Fruit fly (Drosophila melanogaster) whole organism, prepupa: ENCODE data around the gene CG14210.
A peak's percentile ranks its signal among the peaks of the same experiment; 100 is the strongest.

Experiments used
- Blimp-1 ChIP-seq: fragments of 200-800 bp; sonication (Bioruptor generic); optimal IDR thresholded peaks from 3 replicates; lab custom pipeline; 2017; ENCODE audit warnings: missing biosample characterization, missing genetic modification characterization, mild to moderate bottlenecking, moderate library complexity, missing genetic modification reagents
- CG10631 ChIP-seq: fragments of 200-800 bp; sonication (Bioruptor generic); optimal IDR thresholded peaks from 2 replicates; lab custom pipeline; 2016; ENCODE audit warnings: missing biosample characterization, missing genetic modification characterization
- CG10669 ChIP-seq: fragments of 200-800 bp; sonication (Bioruptor generic); optimal IDR thresholded peaks from 3 replicates; lab custom pipeline; 2018; ENCODE audit warnings: missing biosample characterization, mild to moderate bottlenecking, missing genetic modification characterization, moderate library complexity
- CG11762 ChIP-seq: fragments of 200-800 bp; sonication (Bioruptor generic); optimal IDR thresholded peaks from 3 replicates; lab custom pipeline; 2016; ENCODE audit warnings: missing biosample characterization, missing genetic modification characterization; ENCODE audit not compliant: insufficient read depth
- CG11902 ChIP-seq: fragments of 200-800 bp; sonication (Bioruptor generic); optimal IDR thresholded peaks from 3 replicates; lab custom pipeline; 2016; ENCODE audit warnings: missing biosample characterization, missing genetic modification characterization
- CG15336 ChIP-seq: fragments of 200-800 bp; sonication (Bioruptor generic); IDR thresholded peaks from 2 replicates; pipeline ENCODE4 v1.3.6; 2022; ENCODE audit warnings: missing biosample characterization, missing genetic modification characterization
- CG16779 ChIP-seq: fragments of 200-800 bp; sonication (Bioruptor generic); optimal IDR thresholded peaks from 3 replicates; lab custom pipeline; 2017; ENCODE audit warnings: missing biosample characterization, mild to moderate bottlenecking, missing genetic modification characterization
- CG3032 ChIP-seq: fragments of 200-800 bp; optimal IDR thresholded peaks from 2 replicates; lab custom pipeline; 2019; ENCODE audit warnings: missing biosample characterization, mild to moderate bottlenecking, missing genetic modification characterization, moderate library complexity
- CG32006 ChIP-seq: fragments of 200-800 bp; sonication (Bioruptor generic); optimal IDR thresholded peaks from 3 replicates; lab custom pipeline; 2017; ENCODE audit warnings: missing biosample characterization, mild to moderate bottlenecking, missing genetic modification characterization
- CG4318 ChIP-seq: fragments of 200-800 bp; sonication (Bioruptor generic); optimal IDR thresholded peaks from 3 replicates; lab custom pipeline; 2017; ENCODE audit warnings: missing biosample characterization, mild to moderate bottlenecking, missing genetic modification characterization
- CG6792 ChIP-seq: fragments of 200-800 bp; sonication (Bioruptor generic); optimal IDR thresholded peaks from 3 replicates; lab custom pipeline; 2016; ENCODE audit warnings: missing biosample characterization, missing genetic modification characterization
- CG6808 ChIP-seq: fragments of 200-800 bp; sonication (Bioruptor generic); optimal IDR thresholded peaks from 3 replicates; lab custom pipeline; 2017; ENCODE audit warnings: missing biosample characterization, missing genetic modification characterization, mild to moderate bottlenecking, moderate library complexity, missing genetic modification reagents
- CG6854 ChIP-seq: fragments of 200-800 bp; sonication (Bioruptor generic); optimal IDR thresholded peaks from 2 replicates; lab custom pipeline; 2017; ENCODE audit warnings: missing biosample characterization, mild to moderate bottlenecking, missing genetic modification characterization
- CG8319 ChIP-seq: fragments of 200-800 bp; sonication (Bioruptor generic); optimal IDR thresholded peaks from 3 replicates; lab custom pipeline; 2016; ENCODE audit warnings: missing biosample characterization, missing genetic modification characterization
- CG8632 ChIP-seq: fragments of 200-800 bp; sonication (Bioruptor generic); optimal IDR thresholded peaks from 3 replicates; lab custom pipeline; 2016; ENCODE audit warnings: missing biosample characterization, missing genetic modification characterization
- CG9139 ChIP-seq: fragments of 200-800 bp; sonication (Bioruptor generic); optimal IDR thresholded peaks from 3 replicates; lab custom pipeline; 2017; ENCODE audit warnings: missing biosample characterization, mild to moderate bottlenecking, missing genetic modification characterization
- Eip75B ChIP-seq: fragments of 200-800 bp; sonication (Bioruptor generic); optimal IDR thresholded peaks from 3 replicates; lab custom pipeline; 2016; ENCODE audit warnings: missing biosample characterization, missing genetic modification characterization
- Eip78C ChIP-seq: fragments of 200-800 bp; sonication (Bioruptor generic); peaks from one replicate; lab custom pipeline; 2016; ENCODE audit warnings: missing biosample characterization, missing genetic modification characterization
- Eip93F ChIP-seq: fragments of 200-800 bp; sonication (Bioruptor generic); optimal IDR thresholded peaks from 2 replicates; lab custom pipeline; 2016; ENCODE audit warnings: missing biosample characterization, mild to moderate bottlenecking, missing genetic modification characterization
- Ets96B ChIP-seq: fragments of 200-800 bp; optimal IDR thresholded peaks from 2 replicates; lab custom pipeline; 2019; ENCODE audit warnings: missing biosample characterization, mild to moderate bottlenecking, missing genetic modification characterization, moderate library complexity
- Hr4 ChIP-seq: fragments of 200-800 bp; sonication (Bioruptor generic); optimal IDR thresholded peaks from 3 replicates; lab custom pipeline; 2016; ENCODE audit warnings: missing biosample characterization, missing genetic modification characterization
- Lpt ChIP-seq: fragments of 200-800 bp; sonication (Bioruptor generic); optimal IDR thresholded peaks from 3 replicates; lab custom pipeline; 2016; ENCODE audit warnings: missing biosample characterization, missing genetic modification characterization
- Met ChIP-seq: fragments of 200-800 bp; sonication (Bioruptor generic); optimal IDR thresholded peaks from 3 replicates; lab custom pipeline; 2016; ENCODE audit warnings: missing biosample characterization, missing genetic modification characterization
- OdsH ChIP-seq: fragments of 200-800 bp; sonication (Bioruptor generic); optimal IDR thresholded peaks from 3 replicates; lab custom pipeline; 2016; ENCODE audit warnings: missing biosample characterization, missing genetic modification characterization
- Smox ChIP-seq: fragments of 200-800 bp; sonication (Bioruptor generic); optimal IDR thresholded peaks from 3 replicates; lab custom pipeline; 2016; ENCODE audit warnings: missing biosample characterization, missing genetic modification characterization
- Sox102F ChIP-seq: fragments of 200-800 bp; sonication (Bioruptor generic); optimal IDR thresholded peaks from 2 replicates; lab custom pipeline; 2016; ENCODE audit warnings: missing biosample characterization, mild to moderate bottlenecking, missing genetic modification characterization
- Sox14 ChIP-seq: fragments of 200-800 bp; sonication (Bioruptor generic); optimal IDR thresholded peaks from 3 replicates; lab custom pipeline; 2016; ENCODE audit warnings: missing biosample characterization, missing genetic modification characterization
- acj6 ChIP-seq: fragments of 200-800 bp; sonication (Bioruptor generic); optimal IDR thresholded peaks from 3 replicates; lab custom pipeline; 2016; ENCODE audit warnings: missing biosample characterization, missing genetic modification characterization
- cyc ChIP-seq: fragments of 200-800 bp; sonication (Bioruptor generic); optimal IDR thresholded peaks from 3 replicates; lab custom pipeline; 2016; ENCODE audit warnings: missing biosample characterization, missing genetic modification characterization
- dac ChIP-seq: fragments of 200-800 bp; sonication (Bioruptor generic); optimal IDR thresholded peaks from 2 replicates; lab custom pipeline; 2017; ENCODE audit warnings: missing biosample characterization, mild to moderate bottlenecking, missing genetic modification characterization
- dsx ChIP-seq: fragments of 200-800 bp; optimal IDR thresholded peaks from 3 replicates; lab custom pipeline; 2019; ENCODE audit warnings: missing biosample characterization, mild to moderate bottlenecking, missing genetic modification characterization, moderate library complexity; ENCODE audit not compliant: poor library complexity, severe bottlenecking
- esn ChIP-seq: fragments of 200-800 bp; sonication (Bioruptor generic); optimal IDR thresholded peaks from 2 replicates; lab custom pipeline; 2016; ENCODE audit warnings: missing biosample characterization, mild to moderate bottlenecking, missing genetic modification characterization, moderate library complexity
- fd59A ChIP-seq: fragments of 200-800 bp; sonication (Bioruptor generic); optimal IDR thresholded peaks from 2 replicates; lab custom pipeline; 2017; ENCODE audit warnings: missing biosample characterization, mild to moderate bottlenecking, missing genetic modification characterization, missing genetic modification reagents
- fd85E ChIP-seq: fragments of 200-800 bp; sonication (Bioruptor generic); optimal IDR thresholded peaks from 3 replicates; lab custom pipeline; 2016; ENCODE audit warnings: missing biosample characterization, missing genetic modification characterization
- net ChIP-seq: fragments of 200-800 bp; sonication (Bioruptor generic); optimal IDR thresholded peaks from 3 replicates; lab custom pipeline; 2016; ENCODE audit warnings: missing biosample characterization, missing genetic modification characterization
- salr ChIP-seq, 2 experiments: fragments of 200-800 bp; sonication (Bioruptor generic); optimal IDR thresholded peaks; 3 replicates each; lab custom pipeline; 2016 to 2018; ENCODE audit warnings: missing biosample characterization in 2 of 2, missing genetic modification characterization in 2 of 2, mild to moderate bottlenecking in 1 of 2
- spab ChIP-seq: fragments of 200-800 bp; sonication (Bioruptor generic); optimal IDR thresholded peaks from 2 replicates; lab custom pipeline; 2017; ENCODE audit warnings: missing biosample characterization, mild to moderate bottlenecking, missing genetic modification characterization, missing genetic modification reagents
- svp ChIP-seq: fragments of 200-800 bp; sonication (Bioruptor generic); peaks from one replicate; lab custom pipeline; 2016; ENCODE audit warnings: missing biosample characterization, missing genetic modification characterization

CG14210 gene

DNA sequence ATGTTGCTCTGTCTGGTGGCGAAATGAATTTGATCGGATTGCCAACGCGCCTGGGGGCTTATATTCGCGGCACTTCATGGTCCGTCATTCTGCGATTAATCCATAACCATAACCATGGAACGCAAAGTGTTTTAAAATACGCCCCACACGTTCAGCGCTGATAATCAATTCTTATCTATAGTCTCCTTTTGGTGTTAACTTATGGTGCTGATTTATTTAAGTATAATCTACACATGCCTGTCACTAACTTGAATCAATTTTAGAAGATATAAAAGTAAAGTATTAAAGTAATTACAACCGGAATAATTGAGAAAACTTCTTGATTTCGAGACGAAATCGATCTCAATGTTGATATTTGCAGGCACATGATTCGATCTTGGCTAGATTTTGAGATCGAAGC, 25.9 kb upstream of the CG14210 start, which contains the start of gene CG14219:
CG14219 (minus strand) TSS at position 101 of the 400 bp plus-strand sequence.
- TF ChIP-seq Ets96B (tag; lab: Kevin White, UChicago) = no peak
- TF ChIP-seq salr (GFP tag; optimal IDR thresholded peaks at IDR 0.05; lab: Kevin White, UChicago) = no peak
- TF ChIP-seq CG32006 (GFP tag; lab: Kevin White, UChicago) = no peak
- TF ChIP-seq CG9139 (GFP tag; lab: Kevin White, UChicago) = no peak

DNA sequence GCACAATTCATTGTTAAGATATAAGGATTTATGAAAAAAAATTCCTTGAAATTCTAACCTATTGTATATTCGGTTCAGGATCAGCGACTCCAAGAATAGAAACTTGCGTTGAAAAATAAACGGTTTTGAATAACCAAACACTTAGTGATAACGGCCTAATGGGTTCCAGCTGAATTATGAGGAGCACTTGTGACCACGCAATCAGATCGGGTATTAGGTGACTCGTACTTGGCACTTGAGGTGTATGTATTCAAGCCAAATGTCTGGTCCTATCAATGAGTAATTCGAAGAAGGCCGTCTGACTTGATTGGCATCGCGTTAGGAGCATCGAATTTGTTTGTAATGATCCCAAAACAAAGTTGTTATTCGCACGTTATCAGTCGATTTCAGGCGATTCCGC, 25.4 kb upstream of the CG14210 start:
- TF ChIP-seq dsx (GFP tag; lab: Kevin White, UChicago) = no peak
- TF ChIP-seq CG8319 (GFP tag; lab: Kevin White, UChicago) = no peak
- no peak for TF ChIP-seq CG11902 (GFP tag; lab: Kevin White, UChicago)
- no peak for TF ChIP-seq Sox102F (GFP tag; lab: Kevin White, UChicago)
- no peak for TF ChIP-seq Smox (GFP tag; lab: Kevin White, UChicago)
- no peak for TF ChIP-seq Eip78C (GFP tag; lab: Kevin White, UChicago)
- TF ChIP-seq Eip93F = no peak
- TF ChIP-seq CG10631 (GFP tag; lab: Kevin White, UChicago) = no peak
- TF ChIP-seq esn (GFP tag; lab: Kevin White, UChicago) = no peak
- TF ChIP-seq CG8632 (GFP tag; lab: Kevin White, UChicago) = no peak
- TF ChIP-seq, all 60 proteins: peak for 0

DNA sequence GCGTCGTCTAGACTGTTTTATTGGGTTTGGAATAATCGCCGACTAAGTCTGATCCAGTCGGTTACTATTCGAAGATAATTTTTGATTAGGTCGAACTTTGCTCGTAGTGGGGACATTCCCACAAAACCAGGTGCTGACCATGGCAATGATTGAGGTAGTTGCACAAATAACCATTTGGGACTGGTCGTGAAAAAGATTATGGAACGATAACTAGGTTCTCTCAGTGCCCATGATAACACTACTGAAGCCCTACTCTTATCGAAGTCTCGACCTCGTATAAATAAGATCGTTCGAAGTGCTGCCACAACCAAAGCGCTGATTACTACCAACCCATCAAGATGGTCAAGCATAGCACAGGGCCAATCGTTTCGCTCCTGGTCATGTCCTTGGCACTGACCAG, 23.7 kb upstream of the CG14210 start, which contains the start of gene CG14205:
CG14205 (plus strand) TSS at position 301 of the 400 bp plus-strand sequence.
- no peak for TF ChIP-seq cyc
- TF ChIP-seq CG10669 (GFP tag; lab: Kevin White, UChicago) = no peak
- no peak for TF ChIP-seq Eip75B (GFP tag; lab: Kevin White, UChicago)
- TF ChIP-seq Blimp-1 (GFP tag; lab: Kevin White, UChicago) = no peak
- TF ChIP-seq, all 60 proteins: peak for 0

DNA sequence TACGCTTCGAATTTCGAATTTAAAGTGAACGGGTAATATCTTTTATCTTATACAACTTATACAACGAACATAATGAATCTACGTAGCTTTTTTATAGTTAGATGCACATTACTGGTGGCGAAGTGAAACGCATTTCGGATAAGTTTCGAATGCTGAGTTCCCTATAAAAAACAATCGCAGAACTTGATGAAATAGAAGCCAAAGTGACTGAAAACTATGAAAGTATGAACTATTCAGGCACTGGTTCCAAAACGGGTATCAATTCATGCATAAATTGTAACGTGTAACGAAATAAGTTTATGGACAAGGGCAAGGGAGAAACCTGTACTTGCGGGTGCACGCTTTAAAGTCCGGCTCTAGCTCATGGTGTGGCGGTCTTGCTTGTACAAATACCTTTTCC, 20.1 kb upstream of the CG14210 start:
- no peak for TF ChIP-seq CG15336 (GFP tag; lab: Robert Waterston, UW)
- TF ChIP-seq Ets96B (tag; lab: Kevin White, UChicago) = no peak
- no peak for TF ChIP-seq CG8319 (GFP tag; lab: Kevin White, UChicago)
- TF ChIP-seq Blimp-1 (GFP tag; lab: Kevin White, UChicago) = no peak
- no peak for TF ChIP-seq CG11762 (GFP tag; lab: Kevin White, UChicago)
- no peak for TF ChIP-seq Hr4
- TF ChIP-seq Met (GFP tag; lab: Kevin White, UChicago) = no peak
- TF ChIP-seq CG6792 = no peak
- no peak for TF ChIP-seq Eip78C (GFP tag; lab: Kevin White, UChicago)
- TF ChIP-seq acj6 (GFP tag; lab: Kevin White, UChicago) = no peak
- no peak for TF ChIP-seq CG3032
- no peak for TF ChIP-seq CG32006 (GFP tag; lab: Kevin White, UChicago)
- no peak for TF ChIP-seq OdsH (GFP tag; lab: Kevin White, UChicago)

DNA sequence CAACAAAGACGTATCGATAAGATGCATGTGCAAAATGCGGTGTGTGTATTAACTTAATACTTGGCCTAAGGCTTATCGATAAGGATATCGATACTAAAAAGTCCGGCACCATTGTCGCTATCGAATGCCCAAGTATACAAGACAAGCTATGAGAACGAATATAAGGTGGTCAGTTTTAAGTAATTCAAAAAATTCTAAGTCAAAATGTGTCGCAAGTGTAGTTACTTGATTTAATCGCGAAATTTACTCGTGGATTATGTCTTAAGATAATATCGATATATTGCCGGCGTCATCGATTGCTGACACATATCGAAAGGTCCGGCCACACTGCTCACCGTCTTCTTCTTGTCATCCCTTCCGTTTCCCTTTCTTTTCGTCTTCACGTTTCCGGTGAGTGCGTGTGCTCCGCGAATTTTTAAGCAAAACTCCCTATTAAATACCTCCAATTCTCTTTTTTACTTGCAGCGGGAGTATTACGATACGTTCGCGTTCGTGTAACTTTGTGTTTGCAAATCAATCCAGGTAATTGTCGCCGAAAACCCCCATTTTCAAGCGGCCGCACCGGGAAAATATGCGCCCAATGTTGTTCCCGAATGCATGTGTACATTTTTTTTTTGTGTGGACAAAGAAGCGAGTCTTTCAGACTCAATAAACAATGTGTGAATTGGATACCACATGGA, 18.2 kb upstream of the CG14210 start, which contains the start of gene RpS10b:
RpS10b (plus strand) TSS at position 348 of the 680 bp plus-strand sequence.
- TF ChIP-seq dsx (GFP tag; lab: Kevin White, UChicago) (peak; percentile 17), esn (GFP tag; lab: Kevin White, UChicago) (peak; percentile 90), svp (peak; percentile 70), spab (GFP tag; lab: Kevin White, UChicago) (peak; percentile 63), fd85E (peak; percentile 62), salr (GFP tag; optimal IDR thresholded peaks at IDR 0.05; lab: Kevin White, UChicago) (peak; percentile 38 to 81), CG6854 (peak; percentile 98), CG6792 (peak; percentile 81), net (GFP tag; lab: Kevin White, UChicago) (peak; percentile 89), Sox102F (GFP tag; lab: Kevin White, UChicago) (peak; percentile 88), Met (GFP tag; lab: Kevin White, UChicago) (peak; percentile 90), Eip75B (GFP tag; lab: Kevin White, UChicago) (peak; percentile 75), Hr4 (peak; percentile 22), Eip78C (GFP tag; lab: Kevin White, UChicago) (peak; percentile 94), CG8632 (GFP tag; lab: Kevin White, UChicago) (peak; percentile 84), fd59A (GFP tag; lab: Kevin White, UChicago) (peak; percentile 74), Sox14 (GFP tag; lab: Kevin White, UChicago) (peak; percentile 79), CG15336 (GFP tag; lab: Robert Waterston, UW) (peak; percentile 45), CG6808 (GFP tag; lab: Kevin White, UChicago) (peak; percentile 78), CG4318 (GFP tag; lab: Kevin White, UChicago) (no peak), CG16779 (peak; percentile 86), CG3032 (peak; percentile 47), OdsH (GFP tag; lab: Kevin White, UChicago) (peak; percentile 76), Lpt (GFP tag; lab: Kevin White, UChicago) (peak; percentile 51), CG11902 (GFP tag; lab: Kevin White, UChicago) (peak; percentile 57), Blimp-1 (GFP tag; lab: Kevin White, UChicago) (peak; percentile 81), Ets96B (tag; lab: Kevin White, UChicago) (peak; percentile 17), dac (GFP tag; lab: Kevin White, UChicago) (no peak)
